Fruit fly (Drosophila melanogaster) whole organism, prepupa: ENCODE data around the gene Mp.
A peak's percentile ranks its signal among the peaks of the same experiment; 100 is the strongest.

Source experiments
- Blimp-1 ChIP-seq: fragments of 200-800 bp; sonication (Bioruptor generic); optimal IDR thresholded peaks from 3 replicates; lab custom pipeline; 2017; ENCODE audit warnings: missing biosample characterization, missing genetic modification characterization, mild to moderate bottlenecking, moderate library complexity, missing genetic modification reagents
- CG10631 ChIP-seq: fragments of 200-800 bp; sonication (Bioruptor generic); optimal IDR thresholded peaks from 2 replicates; lab custom pipeline; 2016; ENCODE audit warnings: missing biosample characterization, missing genetic modification characterization
- CG11294 ChIP-seq: fragments of 200-800 bp; sonication (Bioruptor generic); IDR thresholded peaks from 2 replicates; pipeline ENCODE4 v1.3.6; 2022; ENCODE audit warnings: missing biosample characterization, missing genetic modification characterization
- CG11762 ChIP-seq: fragments of 200-800 bp; sonication (Bioruptor generic); optimal IDR thresholded peaks from 3 replicates; lab custom pipeline; 2016; ENCODE audit warnings: missing biosample characterization, missing genetic modification characterization; ENCODE audit not compliant: insufficient read depth
- CG15336 ChIP-seq: fragments of 200-800 bp; sonication (Bioruptor generic); IDR thresholded peaks from 2 replicates; pipeline ENCODE4 v1.3.6; 2022; ENCODE audit warnings: missing biosample characterization, missing genetic modification characterization
- CG1621 ChIP-seq: fragments of 200-800 bp; sonication (Bioruptor generic); optimal IDR thresholded peaks from 3 replicates; lab custom pipeline; 2018; ENCODE audit warnings: missing biosample characterization, mild to moderate bottlenecking, missing genetic modification characterization
- CG16779 ChIP-seq: fragments of 200-800 bp; sonication (Bioruptor generic); optimal IDR thresholded peaks from 3 replicates; lab custom pipeline; 2017; ENCODE audit warnings: missing biosample characterization, mild to moderate bottlenecking, missing genetic modification characterization
- CG31627 ChIP-seq: fragments of 200-800 bp; sonication (Bioruptor generic); optimal IDR thresholded peaks from 3 replicates; lab custom pipeline; 2016; ENCODE audit warnings: missing biosample characterization, missing genetic modification characterization
- CG32006 ChIP-seq: fragments of 200-800 bp; sonication (Bioruptor generic); optimal IDR thresholded peaks from 3 replicates; lab custom pipeline; 2017; ENCODE audit warnings: missing biosample characterization, mild to moderate bottlenecking, missing genetic modification characterization
- CG3919 ChIP-seq: fragments of 200-800 bp; sonication (Bioruptor generic); optimal IDR thresholded peaks from 3 replicates; lab custom pipeline; 2016; ENCODE audit warnings: missing biosample characterization, missing genetic modification characterization
- CG4318 ChIP-seq: fragments of 200-800 bp; sonication (Bioruptor generic); optimal IDR thresholded peaks from 3 replicates; lab custom pipeline; 2017; ENCODE audit warnings: missing biosample characterization, mild to moderate bottlenecking, missing genetic modification characterization
- CG6792 ChIP-seq: fragments of 200-800 bp; sonication (Bioruptor generic); optimal IDR thresholded peaks from 3 replicates; lab custom pipeline; 2016; ENCODE audit warnings: missing biosample characterization, missing genetic modification characterization
- CG7368 ChIP-seq: fragments of 200-800 bp; sonication (Bioruptor generic); optimal IDR thresholded peaks from 3 replicates; lab custom pipeline; 2016; ENCODE audit warnings: missing biosample characterization, missing genetic modification characterization
- CG8119 ChIP-seq: fragments of 200-800 bp; sonication (Bioruptor generic); IDR thresholded peaks from 3 replicates; pipeline ENCODE4 v1.3.6; 2022; ENCODE audit warnings: missing biosample characterization, missing genetic modification characterization
- CG8319 ChIP-seq: fragments of 200-800 bp; sonication (Bioruptor generic); optimal IDR thresholded peaks from 3 replicates; lab custom pipeline; 2016; ENCODE audit warnings: missing biosample characterization, missing genetic modification characterization
- CG8632 ChIP-seq: fragments of 200-800 bp; sonication (Bioruptor generic); optimal IDR thresholded peaks from 3 replicates; lab custom pipeline; 2016; ENCODE audit warnings: missing biosample characterization, missing genetic modification characterization
- CG9139 ChIP-seq: fragments of 200-800 bp; sonication (Bioruptor generic); optimal IDR thresholded peaks from 3 replicates; lab custom pipeline; 2017; ENCODE audit warnings: missing biosample characterization, mild to moderate bottlenecking, missing genetic modification characterization
- Ets21C ChIP-seq: fragments of 200-800 bp; sonication (Bioruptor generic); optimal IDR thresholded peaks from 3 replicates; lab custom pipeline; 2016; ENCODE audit warnings: missing biosample characterization, missing genetic modification characterization
- Ets96B ChIP-seq: fragments of 200-800 bp; optimal IDR thresholded peaks from 2 replicates; lab custom pipeline; 2019; ENCODE audit warnings: missing biosample characterization, mild to moderate bottlenecking, missing genetic modification characterization, moderate library complexity
- Hr38 ChIP-seq: sonication (Bioruptor generic); optimal IDR thresholded peaks from 2 replicates; lab custom pipeline; 2016; ENCODE audit warnings: missing biosample characterization, missing genetic modification characterization
- Hr39 ChIP-seq: fragments of 200-800 bp; sonication (Bioruptor generic); optimal IDR thresholded peaks from 2 replicates; lab custom pipeline; 2016; ENCODE audit warnings: missing biosample characterization, missing genetic modification characterization
- Hr4 ChIP-seq: fragments of 200-800 bp; sonication (Bioruptor generic); optimal IDR thresholded peaks from 3 replicates; lab custom pipeline; 2016; ENCODE audit warnings: missing biosample characterization, missing genetic modification characterization
- Lpt ChIP-seq: fragments of 200-800 bp; sonication (Bioruptor generic); optimal IDR thresholded peaks from 3 replicates; lab custom pipeline; 2016; ENCODE audit warnings: missing biosample characterization, missing genetic modification characterization
- Met ChIP-seq: fragments of 200-800 bp; sonication (Bioruptor generic); optimal IDR thresholded peaks from 3 replicates; lab custom pipeline; 2016; ENCODE audit warnings: missing biosample characterization, missing genetic modification characterization
- Smox ChIP-seq: fragments of 200-800 bp; sonication (Bioruptor generic); optimal IDR thresholded peaks from 3 replicates; lab custom pipeline; 2016; ENCODE audit warnings: missing biosample characterization, missing genetic modification characterization
- Sox102F ChIP-seq: fragments of 200-800 bp; sonication (Bioruptor generic); optimal IDR thresholded peaks from 2 replicates; lab custom pipeline; 2016; ENCODE audit warnings: missing biosample characterization, mild to moderate bottlenecking, missing genetic modification characterization
- Sox14 ChIP-seq: fragments of 200-800 bp; sonication (Bioruptor generic); optimal IDR thresholded peaks from 3 replicates; lab custom pipeline; 2016; ENCODE audit warnings: missing biosample characterization, missing genetic modification characterization
- Sox15 ChIP-seq: fragments of 200-800 bp; sonication (Bioruptor generic); optimal IDR thresholded peaks from 3 replicates; lab custom pipeline; 2016; ENCODE audit warnings: missing biosample characterization, missing genetic modification characterization
- cyc ChIP-seq: fragments of 200-800 bp; sonication (Bioruptor generic); optimal IDR thresholded peaks from 3 replicates; lab custom pipeline; 2016; ENCODE audit warnings: missing biosample characterization, missing genetic modification characterization
- dac ChIP-seq: fragments of 200-800 bp; sonication (Bioruptor generic); optimal IDR thresholded peaks from 2 replicates; lab custom pipeline; 2017; ENCODE audit warnings: missing biosample characterization, mild to moderate bottlenecking, missing genetic modification characterization
- dsx ChIP-seq: fragments of 200-800 bp; optimal IDR thresholded peaks from 3 replicates; lab custom pipeline; 2019; ENCODE audit warnings: missing biosample characterization, mild to moderate bottlenecking, missing genetic modification characterization, moderate library complexity; ENCODE audit not compliant: poor library complexity, severe bottlenecking
- esn ChIP-seq: fragments of 200-800 bp; sonication (Bioruptor generic); optimal IDR thresholded peaks from 2 replicates; lab custom pipeline; 2016; ENCODE audit warnings: missing biosample characterization, mild to moderate bottlenecking, missing genetic modification characterization, moderate library complexity
- fd59A ChIP-seq: fragments of 200-800 bp; sonication (Bioruptor generic); optimal IDR thresholded peaks from 2 replicates; lab custom pipeline; 2017; ENCODE audit warnings: missing biosample characterization, mild to moderate bottlenecking, missing genetic modification characterization, missing genetic modification reagents
- fd85E ChIP-seq: fragments of 200-800 bp; sonication (Bioruptor generic); optimal IDR thresholded peaks from 3 replicates; lab custom pipeline; 2016; ENCODE audit warnings: missing biosample characterization, missing genetic modification characterization
- fkh ChIP-seq: fragments of 200-800 bp; sonication (Bioruptor generic); optimal IDR thresholded peaks from 3 replicates; lab custom pipeline; 2017; ENCODE audit warnings: missing biosample characterization, mild to moderate bottlenecking, missing genetic modification characterization, moderate library complexity
- lz ChIP-seq: fragments of 200-800 bp; sonication (Bioruptor generic); optimal IDR thresholded peaks from 3 replicates; lab custom pipeline; 2016; ENCODE audit warnings: missing biosample characterization, missing genetic modification characterization
- net ChIP-seq: fragments of 200-800 bp; sonication (Bioruptor generic); optimal IDR thresholded peaks from 3 replicates; lab custom pipeline; 2016; ENCODE audit warnings: missing biosample characterization, missing genetic modification characterization
- pdm3 ChIP-seq: fragments of 200-800 bp; sonication (Bioruptor generic); optimal IDR thresholded peaks from 3 replicates; lab custom pipeline; 2016; ENCODE audit warnings: missing biosample characterization, missing genetic modification characterization
- salr ChIP-seq, 2 experiments: fragments of 200-800 bp; sonication (Bioruptor generic); optimal IDR thresholded peaks; 3 replicates each; lab custom pipeline; 2016 to 2018; ENCODE audit warnings: missing biosample characterization in 2 of 2, missing genetic modification characterization in 2 of 2, mild to moderate bottlenecking in 1 of 2
- spab ChIP-seq: fragments of 200-800 bp; sonication (Bioruptor generic); optimal IDR thresholded peaks from 2 replicates; lab custom pipeline; 2017; ENCODE audit warnings: missing biosample characterization, mild to moderate bottlenecking, missing genetic modification characterization, missing genetic modification reagents
- ss ChIP-seq, 2 experiments: fragments of 200-800 bp; sonication (Bioruptor generic); optimal IDR thresholded peaks; 2 replicates in 1 of 2; 3 replicates in 1 of 2; lab custom pipeline; 2017 to 2018; ENCODE audit warnings: mild to moderate bottlenecking in 2 of 2, missing biosample characterization in 2 of 2, missing genetic modification characterization in 2 of 2, moderate library complexity in 1 of 2
- svp ChIP-seq: fragments of 200-800 bp; sonication (Bioruptor generic); peaks from one replicate; lab custom pipeline; 2016; ENCODE audit warnings: missing biosample characterization, missing genetic modification characterization
- topi ChIP-seq: fragments of 200-800 bp; sonication (Bioruptor generic); optimal IDR thresholded peaks from 3 replicates; lab custom pipeline; 2016; ENCODE audit warnings: missing biosample characterization, missing genetic modification characterization
- vri ChIP-seq: fragments of 200-800 bp; sonication (Bioruptor generic); optimal IDR thresholded peaks from 3 replicates; lab custom pipeline; 2016; ENCODE audit warnings: missing biosample characterization, mild to moderate bottlenecking, missing genetic modification characterization

Gene Mp

dm6 chr3L:6996907-6997306, 1.7 kb upstream of the Mp start (continued):
- TF ChIP-seq fd59A (GFP tag; lab: Kevin White, UChicago) (peak; percentile 11), fkh (GFP tag; lab: Kevin White, UChicago) (no peak), topi (GFP tag; lab: Kevin White, UChicago) (peak; percentile 31), dsx (peak; percentile 30), CG16779 (tag; lab: Kevin White, UChicago) (no peak), Sox102F (GFP tag; lab: Kevin White, UChicago) (peak; percentile 16), Ets21C (no peak)

- TF ChIP-seq CG10631 (GFP tag; lab: Kevin White, UChicago): no peak
- no peak for TF ChIP-seq fd85E (GFP tag; lab: Kevin White, UChicago)
- no peak for TF ChIP-seq CG1621 (tag; lab: Kevin White, UChicago)
- TF ChIP-seq Met (GFP tag; lab: Kevin White, UChicago): no peak
- no peak for TF ChIP-seq esn (GFP tag; lab: Kevin White, UChicago)
- no peak for TF ChIP-seq CG8319 (GFP tag; lab: Kevin White, UChicago)
- no peak for TF ChIP-seq net
- no peak for TF ChIP-seq CG16779 (tag; lab: Kevin White, UChicago)
- TF ChIP-seq salr (GFP tag; optimal IDR thresholded peaks at IDR 0.05; lab: Kevin White, UChicago): no peak
- TF ChIP-seq CG6792: no peak
Observed at dm6 chr3L:6997410-6997809, 1.2 kb upstream of the Mp start.

- TF ChIP-seq svp (GFP tag; lab: Kevin White, UChicago) (peak; percentile 27), fkh (GFP tag; lab: Kevin White, UChicago) (peak; percentile 58), CG4318 (GFP tag; lab: Kevin White, UChicago) (no peak)
- TF ChIP-seq, all 60 proteins: peak for 2
Observed at dm6 chr3L:6999993-7000392, 1.4 kb downstream of the Mp start.

dm6 chr3L:7001855-7002254, 3.2 kb downstream of the Mp start:
- TF ChIP-seq Blimp-1 (no peak), CG11762 (no peak), Ets96B (tag; lab: Kevin White, UChicago) (no peak), Lpt (GFP tag; lab: Kevin White, UChicago) (no peak), CG10631 (GFP tag; lab: Kevin White, UChicago) (peak; percentile 50), dac (GFP tag; lab: Kevin White, UChicago) (no peak), CG8632 (GFP tag; lab: Kevin White, UChicago) (no peak), CG9139 (GFP tag; lab: Kevin White, UChicago) (no peak), vri (GFP tag; lab: Kevin White, UChicago) (no peak), cyc (GFP tag; lab: Kevin White, UChicago) (no peak), svp (GFP tag; lab: Kevin White, UChicago) (no peak), esn (GFP tag; lab: Kevin White, UChicago) (peak; percentile 9), CG31627 (GFP tag; lab: Kevin White, UChicago) (no peak), lz (GFP tag; lab: Kevin White, UChicago) (no peak), CG4318 (GFP tag; lab: Kevin White, UChicago) (no peak), Hr38 (no peak), Met (GFP tag; lab: Kevin White, UChicago) (no peak), CG8119 (GFP tag; lab: Robert Waterston, UW) (0 out of 3 replicates have a peak, but pooled peaks have one; percentile 20), Hr39 (GFP tag; lab: Kevin White, UChicago) (no peak), CG3919 (peak; percentile 6), CG7368 (GFP tag; lab: Kevin White, UChicago) (no peak), fkh (GFP tag; lab: Kevin White, UChicago) (no peak), Hr4 (peak; percentile 30), dsx (no peak), CG1621 (tag; lab: Kevin White, UChicago) (no peak), Smox (no peak), topi (GFP tag; lab: Kevin White, UChicago) (no peak), CG15336 (GFP tag; lab: Robert Waterston, UW) (no peak), CG32006 (GFP tag; lab: Kevin White, UChicago) (peak; percentile 10), Sox14 (GFP tag; lab: Kevin White, UChicago) (no peak), ss (GFP tag; optimal IDR thresholded peaks at IDR 0.05; lab: Kevin White, UChicago) (peak in 1 of 2 experiments; percentile 19), pdm3 (GFP tag; lab: Kevin White, UChicago) (no peak), spab (GFP tag; lab: Kevin White, UChicago) (no peak), fd85E (GFP tag; lab: Kevin White, UChicago) (no peak), Sox15 (GFP tag; lab: Kevin White, UChicago) (no peak), Sox102F (GFP tag; lab: Kevin White, UChicago) (no peak), CG11294 (no peak), fd59A (GFP tag; lab: Kevin White, UChicago) (no peak)
